Worm (Caenorhabditis elegans) whole organism, L1 larva: Measurements from ENCODE around the gene E01G4.6.

Source experiments
- C04F5.9 ChIP-seq: sonication (generic microtip); optimal IDR thresholded peaks from 2 replicates; lab custom pipeline; 2016; ENCODE audit warnings: missing genetic modification characterization, missing compliant biosample characterization
- C16A3.4 ChIP-seq: fragments of 150-350 bp; optimal IDR thresholded peaks from 2 replicates; lab custom pipeline; 2014; ENCODE audit warnings: missing biosample characterization, missing genetic modification characterization
- C34B4.2 ChIP-seq: sonication (generic microtip); optimal IDR thresholded peaks from 2 replicates; lab custom pipeline; 2017; ENCODE audit warnings: mild to moderate bottlenecking, missing genetic modification characterization, missing compliant biosample characterization
- F16B12.6 ChIP-seq: fragments of 150-350 bp; optimal IDR thresholded peaks from 2 replicates; lab custom pipeline; 2014; ENCODE audit warnings: missing biosample characterization, missing genetic modification characterization
- aha-1 ChIP-seq: fragments of 150-350 bp; optimal IDR thresholded peaks from 2 replicates; lab custom pipeline; 2014; ENCODE audit warnings: missing biosample characterization, missing genetic modification characterization
- blmp-1 ChIP-seq: fragments of 150-350 bp; optimal IDR thresholded peaks from 2 replicates; lab custom pipeline; 2014; ENCODE audit warnings: missing biosample characterization, missing genetic modification characterization
- ceh-82 ChIP-seq, 3 experiments: fragments of 150-350 bp in 1 of 3; sonication (generic microtip) in 2 of 3; optimal IDR thresholded peaks; 2 replicates each; lab custom pipeline; 2014 to 2017; ENCODE audit warnings: missing biosample characterization in 3 of 3, missing genetic modification characterization in 3 of 3
- ceh-90 ChIP-seq: sonication (generic microtip); optimal IDR thresholded peaks from 2 replicates; lab custom pipeline; 2016; ENCODE audit warnings: missing genetic modification characterization, missing compliant biosample characterization
- ces-1 ChIP-seq: fragments of 150-350 bp; optimal IDR thresholded peaks from 2 replicates; lab custom pipeline; 2014; ENCODE audit warnings: missing biosample characterization, missing genetic modification reagents, missing genetic modification characterization
- dpl-1 ChIP-seq, 3 experiments: fragments of 150-350 bp in 2 of 3; sonication (generic microtip) in 1 of 3; optimal IDR thresholded peaks; 2 replicates each; lab custom pipeline; 2014 to 2017; ENCODE audit warnings: missing biosample characterization in 3 of 3, missing genetic modification characterization in 3 of 3, missing genetic modification reagents in 3 of 3
- dsc-1 ChIP-seq: sonication (generic microtip); optimal IDR thresholded peaks from 2 replicates; lab custom pipeline; 2016; ENCODE audit warnings: mild to moderate bottlenecking, missing genetic modification characterization, missing compliant biosample characterization
- efl-1 ChIP-seq, 4 experiments: fragments of 150-350 bp; optimal IDR thresholded peaks in 3 of 4; peaks in 1 of 4; 1 replicate in 1 of 4; 2 replicates in 3 of 4; lab custom pipeline; 2014; ENCODE audit warnings: missing biosample characterization in 2 of 4, missing genetic modification characterization in 2 of 4, missing genetic modification reagents in 2 of 4
- egl-13 ChIP-seq: sonication (generic microtip); optimal IDR thresholded peaks from 2 replicates; lab custom pipeline; 2016; ENCODE audit warnings: missing genotype, missing genetic modification reagents, missing genetic modification characterization, missing compliant biosample characterization
- egl-27 ChIP-seq, 2 experiments: fragments of 150-350 bp in 1 of 2; sonication (generic microtip); optimal IDR thresholded peaks; 3 replicates each; lab custom pipeline; 2017 to 2018; ENCODE audit warnings: missing biosample characterization in 2 of 2, missing genetic modification characterization in 2 of 2, missing genetic modification reagents in 2 of 2
- elt-3 ChIP-seq, 6 experiments: fragments of 150-350 bp in 1 of 6; sonication (generic microtip); optimal IDR thresholded peaks; 2 replicates each; lab custom pipeline; 2017 to 2018; ENCODE audit warnings: missing biosample characterization in 6 of 6, missing genetic modification characterization in 6 of 6, inconsistent platforms in 1 of 6
- ets-5 ChIP-seq: fragments of 200-800 bp; sonication (Bioruptor generic); IDR thresholded peaks from 2 replicates; pipeline ENCODE4 v1.3.6; 2022; ENCODE audit warnings: missing genetic modification characterization, missing compliant biosample characterization
- fkh-4 ChIP-seq: sonication (generic microtip); optimal IDR thresholded peaks from 2 replicates; lab custom pipeline; 2016; ENCODE audit warnings: missing compliant biosample characterization, missing genetic modification characterization, borderline replicate concordance
- grh-1 ChIP-seq: fragments of 200-800 bp; sonication (Bioruptor generic); IDR thresholded peaks from 2 replicates; pipeline ENCODE4 v1.3.6; 2022; ENCODE audit warnings: missing genetic modification reagents, missing genetic modification characterization, missing compliant biosample characterization
- hlh-17 ChIP-seq: fragments of 200-800 bp; sonication (Bioruptor generic); optimal IDR thresholded peaks from 2 replicates; lab custom pipeline; 2018; ENCODE audit warnings: missing genetic modification characterization, mild to moderate bottlenecking, missing compliant biosample characterization, moderate library complexity, borderline replicate concordance
- hlh-4 ChIP-seq: sonication (generic microtip); optimal IDR thresholded peaks from 2 replicates; lab custom pipeline; 2016; ENCODE audit warnings: mild to moderate bottlenecking, missing genetic modification characterization, missing compliant biosample characterization
- irx-1 ChIP-seq: sonication (generic microtip); optimal IDR thresholded peaks from 2 replicates; lab custom pipeline; 2016; ENCODE audit warnings: missing genetic modification characterization, missing compliant biosample characterization
- isw-1 ChIP-seq: fragments of 200-800 bp; sonication (Bioruptor generic); IDR thresholded peaks from 2 replicates; pipeline ENCODE4 v1.3.6; 2022; ENCODE audit warnings: missing genetic modification characterization, missing compliant biosample characterization
- jun-1 ChIP-seq: fragments of 150-350 bp; optimal IDR thresholded peaks from 2 replicates; lab custom pipeline; 2014; ENCODE audit warnings: missing biosample characterization, missing genetic modification reagents, missing genetic modification characterization
- lin-13 ChIP-seq: fragments of 150-350 bp; optimal IDR thresholded peaks from 2 replicates; lab custom pipeline; 2014; ENCODE audit warnings: missing biosample characterization, missing genetic modification reagents, missing genetic modification characterization
- lin-14 ChIP-seq: fragments of 200-800 bp; sonication (Bioruptor generic); optimal IDR thresholded peaks from 2 replicates; lab custom pipeline; 2018; ENCODE audit warnings: mild to moderate bottlenecking, missing genetic modification characterization, moderate library complexity, missing compliant biosample characterization
- lin-15B ChIP-seq: fragments of 150-350 bp; sonication (generic microtip); optimal IDR thresholded peaks from 3 replicates; lab custom pipeline; 2014; ENCODE audit warnings: missing biosample characterization, missing genetic modification characterization
- lin-35 ChIP-seq, 2 experiments: fragments of 150-350 bp; optimal IDR thresholded peaks; 2 replicates each; lab custom pipeline; 2014; ENCODE audit warnings: missing biosample characterization in 2 of 2, missing genetic modification characterization in 2 of 2, missing genetic modification reagents in 2 of 2
- mdl-1 ChIP-seq, 2 experiments: fragments of 150-350 bp; optimal IDR thresholded peaks; 2 replicates each; lab custom pipeline; 2014 to 2017; ENCODE audit warnings: missing biosample characterization in 2 of 2, missing genetic modification characterization in 2 of 2, inconsistent platforms in 1 of 2
- mep-1 ChIP-seq: fragments of 150-350 bp; optimal IDR thresholded peaks from 2 replicates; lab custom pipeline; 2014; ENCODE audit warnings: missing biosample characterization, missing genetic modification characterization
- nhr-11 ChIP-seq: fragments of 150-350 bp; optimal IDR thresholded peaks from 2 replicates; lab custom pipeline; 2014; ENCODE audit warnings: missing biosample characterization, missing genetic modification characterization
- nhr-20 ChIP-seq: sonication (generic microtip); optimal IDR thresholded peaks from 2 replicates; lab custom pipeline; 2016; ENCODE audit warnings: mild to moderate bottlenecking, missing genetic modification characterization, missing compliant biosample characterization
- nhr-47 ChIP-seq: sonication (generic microtip); optimal IDR thresholded peaks from 2 replicates; lab custom pipeline; 2016; ENCODE audit warnings: mild to moderate bottlenecking, missing genetic modification characterization, moderate library complexity, missing compliant biosample characterization
- nhr-71 ChIP-seq: sonication (generic microtip); optimal IDR thresholded peaks from 2 replicates; lab custom pipeline; 2016; ENCODE audit warnings: mild to moderate bottlenecking, missing genetic modification characterization, moderate library complexity, missing compliant biosample characterization
- nhr-76 ChIP-seq: sonication (generic microtip); optimal IDR thresholded peaks from 2 replicates; lab custom pipeline; 2017; ENCODE audit warnings: missing biosample characterization, missing genetic modification characterization
- nhr-77 ChIP-seq: fragments of 150-350 bp; optimal IDR thresholded peaks from 2 replicates; lab custom pipeline; 2014; ENCODE audit warnings: missing biosample characterization, missing genetic modification characterization
- nhr-84 ChIP-seq: sonication (generic microtip); optimal IDR thresholded peaks from 2 replicates; lab custom pipeline; 2017; ENCODE audit warnings: missing biosample characterization, missing genetic modification characterization
- nhr-85 ChIP-seq: sonication (generic microtip); peaks from one replicate; lab custom pipeline; 2016; ENCODE audit warnings: missing genetic modification characterization, inconsistent platforms, missing compliant biosample characterization
- nhr-90 ChIP-seq: sonication (generic microtip); optimal IDR thresholded peaks from 2 replicates; lab custom pipeline; 2016; ENCODE audit warnings: mild to moderate bottlenecking, missing genetic modification characterization, missing compliant biosample characterization; ENCODE audit not compliant: poor library complexity
- skn-1 ChIP-seq: fragments of 150-350 bp; optimal IDR thresholded peaks from 2 replicates; lab custom pipeline; 2014; ENCODE audit warnings: missing biosample characterization, missing genetic modification characterization
- snu-23 ChIP-seq: sonication (generic microtip); optimal IDR thresholded peaks from 2 replicates; lab custom pipeline; 2016; ENCODE audit warnings: missing genetic modification characterization, missing compliant biosample characterization
- sptf-1 ChIP-seq: fragments of 150-350 bp; optimal IDR thresholded peaks from 2 replicates; lab custom pipeline; 2014; ENCODE audit warnings: missing biosample characterization, missing genetic modification characterization
- sup-37 ChIP-seq: fragments of 200-800 bp; sonication (Bioruptor generic); optimal IDR thresholded peaks from 2 replicates; lab custom pipeline; 2018; ENCODE audit warnings: mild to moderate bottlenecking, missing genetic modification characterization, missing compliant biosample characterization
- swsn-7 ChIP-seq: sonication (generic microtip); optimal IDR thresholded peaks from 2 replicates; lab custom pipeline; 2016; ENCODE audit warnings: missing genetic modification characterization, missing compliant biosample characterization
- tbx-2 ChIP-seq: sonication (generic microtip); optimal IDR thresholded peaks from 2 replicates; lab custom pipeline; 2016; ENCODE audit warnings: missing genetic modification characterization, missing compliant biosample characterization
- tlp-1 ChIP-seq: fragments of 150-350 bp; optimal IDR thresholded peaks from 2 replicates; lab custom pipeline; 2014; ENCODE audit warnings: missing biosample characterization, missing genetic modification characterization
- unc-130 ChIP-seq: fragments of 150-350 bp; optimal IDR thresholded peaks from 2 replicates; lab custom pipeline; 2017; ENCODE audit warnings: missing biosample characterization, missing genetic modification characterization, inconsistent platforms
- unc-86 ChIP-seq: sonication (generic microtip); optimal IDR thresholded peaks from 2 replicates; lab custom pipeline; 2016; ENCODE audit warnings: missing genetic modification characterization, missing compliant biosample characterization
- unc-98 ChIP-seq: fragments of 200-800 bp; sonication (Bioruptor generic); IDR thresholded peaks from 2 replicates; pipeline ENCODE4 v1.3.6; 2022; ENCODE audit warnings: missing genetic modification characterization, missing compliant biosample characterization
- xbp-1 ChIP-seq: sonication (generic microtip); optimal IDR thresholded peaks from 2 replicates; lab custom pipeline; 2016; ENCODE audit warnings: missing genetic modification characterization, missing compliant biosample characterization
- zag-1 ChIP-seq: fragments of 150-350 bp; optimal IDR thresholded peaks from 2 replicates; lab custom pipeline; 2014; ENCODE audit warnings: missing biosample characterization, missing genetic modification characterization
- ztf-11 ChIP-seq, 2 experiments: sonication (generic microtip); optimal IDR thresholded peaks; 2 replicates each; lab custom pipeline; 2016 to 2017; ENCODE audit warnings: missing genetic modification characterization in 2 of 2, missing biosample characterization in 1 of 2, missing compliant biosample characterization in 1 of 2
- ztf-4 ChIP-seq: fragments of 150-350 bp; optimal IDR thresholded peaks from 2 replicates; lab custom pipeline; 2014; ENCODE audit warnings: missing biosample characterization, missing genetic modification characterization

E01G4.6 gene

DNA sequence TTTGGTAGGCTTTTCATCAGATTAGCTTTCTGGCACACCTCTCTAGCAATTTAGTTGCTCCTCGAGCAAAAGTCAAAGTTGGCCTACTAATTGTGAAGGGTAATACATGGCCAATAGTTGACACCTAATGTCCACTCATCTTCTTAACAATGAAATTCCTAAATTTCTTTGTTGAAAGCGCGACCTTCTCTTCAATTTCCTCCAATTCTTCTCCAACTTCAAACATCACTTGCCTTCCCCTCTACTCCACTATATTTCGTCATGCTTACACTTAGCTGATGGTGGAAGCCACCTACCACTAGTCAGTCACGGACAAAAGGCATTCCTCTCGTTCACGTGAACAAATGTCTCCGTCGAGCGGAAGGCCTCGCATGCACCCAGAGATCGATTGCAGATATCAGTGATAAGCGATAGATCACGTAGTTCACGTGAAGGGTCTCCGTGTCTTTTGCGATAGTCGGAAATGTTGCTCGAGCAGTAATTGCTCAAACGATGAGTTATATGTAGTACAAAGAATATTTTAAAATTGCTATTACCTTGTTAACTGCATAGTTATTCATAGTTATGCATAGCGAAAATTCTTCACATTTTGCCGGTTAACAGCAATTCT lies 13.1 kb upstream of the E01G4.6 start, which contains the start of gene E01G4.3:
Gene E01G4.3, minus strand, starts transcription at position 560 of the 610 bp plus-strand sequence.
- TF ChIP-seq nhr-90 (peak; percentile 58), hlh-17 (GFP tag; lab: Kevin White, UChicago) (no peak), ztf-11 (tag; optimal IDR thresholded peaks at IDR 0.05; lab: Kevin White, UChicago) (no peak), nhr-84 (tag; lab: Kevin White, UChicago) (no peak), efl-1 (optimal IDR thresholded peaks at IDR 0.05; lab: Kevin White, UChicago) (peak; percentile 34 to 41), efl-1 (GFP tag; optimal IDR thresholded peaks at IDR 0.05 in 1 of 2; lab: Kevin White, UChicago) (peak; percentile 1 to 76), grh-1 (no peak), irx-1 (no peak), isw-1 (GFP tag; lab: Robert Waterston, UW) (no peak), dsc-1 (tag; lab: Kevin White, UChicago) (no peak), nhr-20 (tag; lab: Kevin White, UChicago) (peak; percentile 94), C16A3.4 (tag; lab: Kevin White, UChicago) (peak; percentile 45), unc-130 (tag; lab: Kevin White, UChicago) (peak; percentile 96), mdl-1 (tag; optimal IDR thresholded peaks at IDR 0.05; lab: Kevin White, UChicago) (peak in 1 of 2 experiments; percentile 87), dpl-1 (GFP tag; optimal IDR thresholded peaks at IDR 0.05; lab: Kevin White, UChicago) (peak in 1 of 3 experiments; percentile 30), egl-27 (tag; optimal IDR thresholded peaks at IDR 0.05; lab: Kevin White, UChicago) (peak in 1 of 2 experiments; percentile 16), ces-1 (GFP tag; lab: Kevin White, UChicago) (no peak), nhr-47 (tag; lab: Kevin White, UChicago) (peak; percentile 52), lin-15B (no peak), skn-1 (peak; percentile 30), C34B4.2 (tag; lab: Kevin White, UChicago) (no peak), unc-98 (GFP tag; lab: Robert Waterston, UW) (0 out of 2 replicates have a peak, but pooled peaks have one; percentile 25), C04F5.9 (tag; lab: Kevin White, UChicago) (no peak), nhr-85 (tag; lab: Kevin White, UChicago) (peak; percentile 86), nhr-77 (tag; lab: Kevin White, UChicago) (no peak), ceh-82 (tag; optimal IDR thresholded peaks at IDR 0.05; lab: Kevin White, UChicago) (no peak), lin-35 (GFP tag; optimal IDR thresholded peaks at IDR 0.05; lab: Kevin White, UChicago) (peak in 1 of 2 experiments; percentile 74), lin-14 (GFP tag; lab: Kevin White, UChicago) (peak; percentile 91), mep-1 (tag; lab: Kevin White, UChicago) (peak; percentile 53), zag-1 (tag; lab: Kevin White, UChicago) (no peak), tbx-2 (peak; percentile 71), aha-1 (tag; lab: Kevin White, UChicago) (no peak), tlp-1 (tag; lab: Kevin White, UChicago) (no peak), sptf-1 (tag; lab: Kevin White, UChicago) (no peak), nhr-76 (tag; lab: Kevin White, UChicago) (no peak), ztf-4 (tag; lab: Kevin White, UChicago) (peak; percentile 39), F16B12.6 (tag; lab: Kevin White, UChicago) (no peak), nhr-11 (peak; percentile 54), elt-3 (tag; optimal IDR thresholded peaks at IDR 0.05; lab: Kevin White, UChicago) (peak in 5 of 6 experiments; percentile 33 to 83 (median 52)), ceh-90 (tag; lab: Kevin White, UChicago) (no peak), unc-86 (tag; lab: Kevin White, UChicago) (no peak), ets-5 (GFP tag; lab: Robert Waterston, UW) (no peak), egl-13 (tag; lab: Kevin White, UChicago) (no peak), xbp-1 (tag; lab: Kevin White, UChicago) (peak; percentile 47), nhr-71 (tag; lab: Kevin White, UChicago) (peak; percentile 91), blmp-1 (tag; lab: Kevin White, UChicago) (peak; percentile 69), swsn-7 (tag; lab: Kevin White, UChicago) (peak; percentile 32), snu-23 (peak; percentile 84), lin-13 (GFP tag; lab: Kevin White, UChicago) (no peak), hlh-4 (tag; lab: Kevin White, UChicago) (no peak), fkh-4 (tag; lab: Kevin White, UChicago) (no peak), sup-37 (no peak), jun-1 (tag; lab: Kevin White, UChicago) (peak; percentile 82)
